Fruit fly (Drosophila melanogaster): ENCODE results near the gene Raf.
A peak's percentile ranks its signal among the peaks of the same experiment; 100 is the strongest.

Gene Raf

dm6 chrX:2270557-2270930 is 24.7 kb upstream of the Raf start, which contains the start of gene CG2924 (continued):
- TF ChIP-seq D19A (tag; optimal IDR thresholded peaks at IDR 0.05) = peak; percentile 26
- TF ChIP-seq gfzf (GFP tag; optimal IDR thresholded peaks at IDR 0.05) = peak; percentile 67
- peak; percentile 45 for TF ChIP-seq CG7928 (GFP tag; optimal IDR thresholded peaks at IDR 0.05)
- peak; percentile 36; the same call in 1 of the 3 replicates for TF ChIP-seq tgo (GFP tag; IDR thresholded peaks at IDR 0.05)
- no peak for TF ChIP-seq otp (GFP tag; IDR thresholded peaks at IDR 0.05)
- TF ChIP-seq Neu2 (GFP tag; optimal IDR thresholded peaks at IDR 0.05; ENCODE audit: borderline replicate concordance) = peak; percentile 17
- TF ChIP-seq CG17359 (tag; optimal IDR thresholded peaks at IDR 0.05) = no peak
- TF ChIP-seq CG13894 (tag; optimal IDR thresholded peaks at IDR 0.05) = peak; percentile 83
- TF ChIP-seq hkb (optimal IDR thresholded peaks at IDR 0.05) = no peak
- no peak for TF ChIP-seq hkb (GFP tag; IDR thresholded peaks at IDR 0.05)
- peak; percentile 99 for TF ChIP-seq tna (GFP tag; IDR thresholded peaks at IDR 0.05; ENCODE audit: partially characterized antibody)
- peak; percentile 52 for TF ChIP-seq pum (GFP tag; optimal IDR thresholded peaks at IDR 0.05)
- no peak for TF ChIP-seq Elba2 (GFP tag; optimal IDR thresholded peaks at IDR 0.05)
- peak; percentile 79 for TF ChIP-seq lilli (GFP tag; optimal IDR thresholded peaks at IDR 0.05)
- TF ChIP-seq danr (GFP tag; IDR thresholded peaks at IDR 0.05) = no peak
- no peak for TF ChIP-seq sim (GFP tag; IDR thresholded peaks at IDR 0.05)
- peak; percentile 93 for TF ChIP-seq CG1603 (tag; optimal IDR thresholded peaks at IDR 0.05)
- TF ChIP-seq Rx (GFP tag; IDR thresholded peaks at IDR 0.05) = peak; percentile 62
- TF ChIP-seq Hmr (GFP tag; optimal IDR thresholded peaks at IDR 0.05) = peak; percentile 83
- no peak for TF ChIP-seq fd64A (GFP tag; optimal IDR thresholded peaks at IDR 0.05)
- peak; percentile 57; the same call in 2 of the 3 replicates for TF ChIP-seq ci (GFP tag; IDR thresholded peaks at IDR 0.05)
- TF ChIP-seq CTCF (GFP tag; optimal IDR thresholded peaks at IDR 0.05) = peak; percentile 76
- no peak for TF ChIP-seq CG10565 (GFP tag; optimal IDR thresholded peaks at IDR 0.05)
- peak; percentile 29 for TF ChIP-seq pfk (GFP tag; optimal IDR thresholded peaks at IDR 0.05)
- TF ChIP-seq ap (GFP tag; IDR thresholded peaks at IDR 0.05) = no peak
- no peak for TF ChIP-seq gce (GFP tag; IDR thresholded peaks at IDR 0.05)
- peak; percentile 48 for TF ChIP-seq wek (GFP tag; optimal IDR thresholded peaks at IDR 0.05)
- peak; percentile 92 for TF ChIP-seq Ets97D (GFP tag; optimal IDR thresholded peaks at IDR 0.05)
- TF ChIP-seq Six4 (GFP tag; optimal IDR thresholded peaks at IDR 0.05) = peak; percentile 19
- no peak for TF ChIP-seq oc (tag; optimal IDR thresholded peaks at IDR 0.05)
- TF ChIP-seq NC2β (GFP tag; optimal IDR thresholded peaks at IDR 0.05) = peak; percentile 54
- TF ChIP-seq CG9932 (GFP tag; IDR thresholded peaks at IDR 0.05) = peak; percentile 95
- TF ChIP-seq CG18619 (GFP tag; optimal IDR thresholded peaks at IDR 0.05) = peak; percentile 27
- no peak for TF ChIP-seq hth (optimal IDR thresholded peaks at IDR 0.05)
- TF ChIP-seq btn (GFP tag; optimal IDR thresholded peaks at IDR 0.05) = no peak
- peak; percentile 18 for TF ChIP-seq CG10543 (GFP tag; optimal IDR thresholded peaks at IDR 0.05)
- no peak for TF ChIP-seq stc (GFP tag; IDR thresholded peaks at IDR 0.05)
- no peak for TF ChIP-seq en (GFP tag; optimal IDR thresholded peaks at IDR 0.05)
- no peak for TF ChIP-seq CG18476 (GFP tag; optimal IDR thresholded peaks at IDR 0.05)
- TF ChIP-seq H15 (GFP tag; IDR thresholded peaks at IDR 0.05) = no peak; the same call in 2 of the 3 replicates
- TF ChIP-seq CG12942 (GFP tag; optimal IDR thresholded peaks at IDR 0.05) = peak; percentile 29
- peak; percentile 58 for TF ChIP-seq CG17829 (tag; optimal IDR thresholded peaks at IDR 0.05)
- no peak for TF ChIP-seq unpg (GFP tag; optimal IDR thresholded peaks at IDR 0.05)
- TF ChIP-seq Nf-YC (tag; optimal IDR thresholded peaks at IDR 0.05) = peak; percentile 33
- TF ChIP-seq Lpt (GFP tag; optimal IDR thresholded peaks at IDR 0.05) = no peak
- peak; percentile 72; the same call in 2 of the 3 replicates for TF ChIP-seq zfh1 (GFP tag; IDR thresholded peaks at IDR 0.05)
- no peak for TF ChIP-seq CG6254 (GFP tag; optimal IDR thresholded peaks at IDR 0.05)
- TF ChIP-seq ab (GFP tag; optimal IDR thresholded peaks at IDR 0.05) = peak; percentile 56
- peak; percentile 22 for TF ChIP-seq crc (GFP tag; optimal IDR thresholded peaks at IDR 0.05)
- peak; percentile 98 for TF ChIP-seq CG17186 (GFP tag; optimal IDR thresholded peaks at IDR 0.05)
- TF ChIP-seq CG15514 (GFP tag; optimal IDR thresholded peaks at IDR 0.05) = peak; percentile 93
- TF ChIP-seq MBD-R2 (GFP tag; IDR thresholded peaks at IDR 0.05) = peak; percentile 70
- peak; percentile 42 for TF ChIP-seq Mes4 (GFP tag; optimal IDR thresholded peaks at IDR 0.05)
